Fruit fly (Drosophila melanogaster): ENCODE results near the gene CG9628.

- TF ChIP-seq Hr38 (GFP tag; optimal IDR thresholded peaks at IDR 0.05) (no peak), Eip75B (GFP tag; optimal IDR thresholded peaks at IDR 0.05) (peak; percentile 95), CG11902 (GFP tag; optimal IDR thresholded peaks at IDR 0.05) (peak; percentile 85), CG15336 (GFP tag; IDR thresholded peaks at IDR 0.05) (peak; percentile 91), OdsH (GFP tag; optimal IDR thresholded peaks at IDR 0.05) (peak; percentile 91), Ets96B (tag; optimal IDR thresholded peaks at IDR 0.05) (peak; percentile 92), fkh (GFP tag; optimal IDR thresholded peaks at IDR 0.05) (no peak)
Measured at dm6 chr3L:14636740-14637189, 14.2 kb downstream of the CG9628 start.

All from whole organism, prepupa.